Worm (Caenorhabditis elegans): ENCODE measurements around the gene F13A2.4.

F13A2.4 gene

DNA sequence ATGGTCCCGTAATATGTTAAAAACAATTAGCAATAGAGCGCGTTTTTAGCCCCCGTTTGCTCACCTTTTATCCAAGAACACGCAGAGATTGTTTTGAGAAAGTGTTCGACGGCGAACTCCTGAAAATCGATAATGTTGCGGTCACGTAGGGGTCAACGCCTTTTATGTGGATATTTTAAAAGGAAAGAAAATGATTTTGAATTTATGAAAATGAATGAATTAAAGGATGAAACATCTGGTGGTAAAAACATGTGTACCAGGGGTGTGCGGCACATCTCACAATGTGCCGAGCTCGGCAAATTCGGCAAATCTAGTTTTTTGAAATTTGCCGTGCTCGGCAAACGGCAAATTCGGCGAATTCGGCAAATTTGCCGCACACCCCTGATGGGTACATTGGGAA, at the start of gene F13A2.4:
F13A2.4 (minus strand) TSS at position 101 of the 400 bp plus-strand sequence.
- no peak for TF ChIP-seq ztf-29 (GFP tag; IDR thresholded peaks at IDR 0.05)
- no peak for TF ChIP-seq T22C8.4 (GFP tag; IDR thresholded peaks at IDR 0.05)
- no peak for TF ChIP-seq ztf-23 (GFP tag; IDR thresholded peaks at IDR 0.05)
- no peak for TF ChIP-seq tab-1 (GFP tag; IDR thresholded peaks at IDR 0.05)
- TF ChIP-seq flt-1 (GFP tag; IDR thresholded peaks at IDR 0.05): no peak
- no peak for TF ChIP-seq ref-1 (GFP tag; conservative IDR thresholded peaks at IDR 0.05)
- TF ChIP-seq klf-2 (GFP tag; conservative IDR thresholded peaks at IDR 0.05): no peak
- no peak for TF ChIP-seq cog-1 (tag; optimal IDR thresholded peaks at IDR 0.05)
- TF ChIP-seq med-1 (GFP tag; optimal IDR thresholded peaks at IDR 0.05; ENCODE audit: insufficient read depth): no peak

DNA sequence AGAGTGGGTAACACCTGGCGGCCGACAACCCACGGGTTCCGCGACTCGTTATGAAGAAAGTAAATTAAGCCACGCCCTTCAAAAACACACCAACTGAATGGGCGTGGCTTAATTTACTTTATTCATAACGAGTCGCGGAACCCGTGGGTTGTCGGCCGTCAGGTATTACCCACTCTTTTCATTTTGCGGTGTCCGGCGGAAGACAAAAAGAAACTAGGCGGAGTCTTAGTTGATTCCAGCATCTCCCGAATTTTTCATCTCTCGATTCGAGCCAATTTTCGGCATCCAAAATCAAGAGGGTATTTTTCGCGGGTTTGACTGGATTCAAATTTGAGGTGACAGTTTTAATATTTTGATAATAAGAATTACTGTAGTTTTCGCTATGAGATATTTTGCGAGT, 47.6 kb upstream of the F13A2.4 start:
- TF ChIP-seq med-1 (GFP tag; optimal IDR thresholded peaks at IDR 0.05; ENCODE audit: insufficient read depth) (no peak), T22C8.4 (GFP tag; IDR thresholded peaks at IDR 0.05) (no peak), flt-1 (GFP tag; IDR thresholded peaks at IDR 0.05) (no peak), tab-1 (GFP tag; IDR thresholded peaks at IDR 0.05) (no peak), ref-1 (GFP tag; conservative IDR thresholded peaks at IDR 0.05) (no peak), cog-1 (tag; optimal IDR thresholded peaks at IDR 0.05) (no peak), ztf-23 (GFP tag; IDR thresholded peaks at IDR 0.05) (no peak), ztf-29 (GFP tag; IDR thresholded peaks at IDR 0.05) (no peak), klf-2 (GFP tag; conservative IDR thresholded peaks at IDR 0.05) (no peak)

DNA sequence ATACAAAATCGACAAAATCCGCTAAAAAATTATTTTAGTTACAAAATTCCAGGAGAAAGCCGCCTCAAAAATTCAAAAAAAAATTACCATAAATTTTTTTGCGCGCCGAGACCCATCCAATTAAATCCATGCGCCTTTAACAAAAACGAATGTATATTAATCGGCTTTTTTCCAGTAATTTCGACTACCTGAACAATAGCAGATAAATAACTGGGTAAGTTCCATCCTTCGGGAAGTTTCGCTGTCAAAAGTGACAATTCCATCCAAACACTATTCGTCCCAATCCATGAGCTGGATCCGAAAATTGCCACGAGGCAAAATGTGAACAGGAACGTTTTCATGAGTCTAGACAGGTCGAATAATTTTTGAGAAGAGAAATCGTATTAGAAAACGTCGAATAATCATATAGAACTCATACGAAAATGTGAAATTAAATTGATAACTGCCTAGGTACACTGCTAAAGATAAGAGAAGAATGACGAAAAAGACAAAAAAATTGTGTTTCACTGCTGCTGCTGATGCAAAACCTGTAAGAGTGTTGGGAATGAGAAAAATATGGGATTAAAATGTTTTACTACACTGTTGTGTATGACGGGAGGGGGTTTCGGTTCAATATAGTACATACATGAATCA, 42.8 kb upstream of the F13A2.4 start, which contains the start of gene rft-1:
rft-1 (minus strand) TSS at position 475 of the 633 bp plus-strand sequence.
- TF ChIP-seq cog-1 (tag; optimal IDR thresholded peaks at IDR 0.05) (no peak), T22C8.4 (GFP tag; IDR thresholded peaks at IDR 0.05) (no peak), ztf-23 (GFP tag; IDR thresholded peaks at IDR 0.05) (no peak), flt-1 (GFP tag; IDR thresholded peaks at IDR 0.05) (no peak), ztf-29 (GFP tag; IDR thresholded peaks at IDR 0.05) (no peak), ref-1 (GFP tag; conservative IDR thresholded peaks at IDR 0.05) (no peak), klf-2 (GFP tag; conservative IDR thresholded peaks at IDR 0.05) (no peak), med-1 (GFP tag; optimal IDR thresholded peaks at IDR 0.05; ENCODE audit: insufficient read depth) (no peak), tab-1 (GFP tag; IDR thresholded peaks at IDR 0.05) (no peak)

- no peak for TF ChIP-seq T22C8.4 (GFP tag; IDR thresholded peaks at IDR 0.05)
- TF ChIP-seq ztf-23 (GFP tag; IDR thresholded peaks at IDR 0.05): no peak
- TF ChIP-seq med-1 (GFP tag; optimal IDR thresholded peaks at IDR 0.05; ENCODE audit: insufficient read depth): no peak
- no peak for TF ChIP-seq klf-2 (GFP tag; conservative IDR thresholded peaks at IDR 0.05)
- TF ChIP-seq tab-1 (GFP tag; IDR thresholded peaks at IDR 0.05): no peak
- TF ChIP-seq ztf-29 (GFP tag; IDR thresholded peaks at IDR 0.05): no peak
- TF ChIP-seq cog-1 (tag; optimal IDR thresholded peaks at IDR 0.05): no peak
- TF ChIP-seq flt-1 (GFP tag; IDR thresholded peaks at IDR 0.05): no peak
- no peak for TF ChIP-seq ref-1 (GFP tag; conservative IDR thresholded peaks at IDR 0.05)
Measured at ce11 chrV:4437215-4437614, 37.2 kb upstream of the F13A2.4 start.

ce11 chrV:4435411-4435981, 35.5 kb upstream of the F13A2.4 start, which contains the start of gene Y47D7A.13:
Gene Y47D7A.13 (minus strand): TSS chrV:4435927.
- no peak for TF ChIP-seq tab-1 (GFP tag; IDR thresholded peaks at IDR 0.05)
- no peak for TF ChIP-seq ztf-23 (GFP tag; IDR thresholded peaks at IDR 0.05)
- no peak for TF ChIP-seq T22C8.4 (GFP tag; IDR thresholded peaks at IDR 0.05)
- no peak for TF ChIP-seq cog-1 (tag; optimal IDR thresholded peaks at IDR 0.05)
- TF ChIP-seq klf-2 (GFP tag; conservative IDR thresholded peaks at IDR 0.05): no peak
- no peak for TF ChIP-seq ztf-29 (GFP tag; IDR thresholded peaks at IDR 0.05)
- no peak for TF ChIP-seq flt-1 (GFP tag; IDR thresholded peaks at IDR 0.05)
- TF ChIP-seq ref-1 (GFP tag; conservative IDR thresholded peaks at IDR 0.05): no peak
- no peak for TF ChIP-seq med-1 (GFP tag; optimal IDR thresholded peaks at IDR 0.05; ENCODE audit: insufficient read depth)

DNA sequence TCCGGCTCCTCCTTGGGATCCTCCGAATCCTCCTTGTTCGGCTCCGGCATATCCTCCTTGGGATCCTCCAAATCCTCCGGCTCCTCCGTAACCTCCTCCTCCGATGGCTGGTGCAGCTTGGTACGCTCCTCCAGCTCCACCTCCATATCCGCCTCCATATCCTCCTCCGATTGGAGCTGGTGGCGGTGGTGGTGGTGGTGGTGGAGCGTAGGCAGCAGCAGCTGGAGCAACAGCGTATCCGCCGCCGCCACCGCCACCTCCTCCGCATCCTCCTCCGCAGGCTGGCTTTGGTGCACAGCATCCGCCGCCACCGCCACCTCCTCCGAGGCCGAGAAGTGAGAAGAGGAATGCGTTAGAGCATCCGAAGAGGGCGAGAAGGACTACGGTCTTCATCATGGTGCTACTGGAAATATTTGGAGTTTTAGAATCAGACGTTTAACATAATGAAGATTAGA, 32.8 kb upstream of the F13A2.4 start, which contains the start of gene Y47D7A.15:
Y47D7A.15 (minus strand) TSS at position 405 of the 455 bp plus-strand sequence.
- TF ChIP-seq tab-1 (GFP tag; IDR thresholded peaks at IDR 0.05) (no peak), T22C8.4 (GFP tag; IDR thresholded peaks at IDR 0.05) (no peak), cog-1 (tag; optimal IDR thresholded peaks at IDR 0.05) (no peak), flt-1 (GFP tag; IDR thresholded peaks at IDR 0.05) (0 out of 2 replicates have a peak, but pooled peaks have one; percentile 39), med-1 (GFP tag; optimal IDR thresholded peaks at IDR 0.05; ENCODE audit: insufficient read depth) (no peak), klf-2 (GFP tag; conservative IDR thresholded peaks at IDR 0.05) (no peak), ztf-23 (GFP tag; IDR thresholded peaks at IDR 0.05) (no peak), ref-1 (GFP tag; conservative IDR thresholded peaks at IDR 0.05) (no peak)

DNA sequence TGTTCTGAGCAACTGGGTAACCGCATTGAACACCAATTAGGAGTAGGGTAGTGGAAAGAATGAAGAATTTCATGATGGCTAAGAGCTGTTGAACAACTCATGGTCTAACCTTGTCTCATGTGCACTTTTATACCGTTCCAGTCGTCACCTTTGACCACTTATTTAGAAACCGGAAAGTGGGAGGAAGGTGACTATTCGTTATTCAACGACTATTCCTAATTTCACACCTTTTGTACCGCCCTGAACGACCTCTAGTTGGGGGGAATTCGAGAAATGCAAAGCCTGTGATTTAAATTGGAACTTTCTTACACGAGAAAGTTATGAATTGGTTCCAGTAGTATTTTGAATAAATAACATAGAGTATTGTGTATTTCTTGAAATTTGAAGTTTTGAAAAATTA, 29.6 kb upstream of the F13A2.4 start, which contains the start of gene Y47D7A.12:
Y47D7A.12 (minus strand) TSS at position 101 of the 400 bp plus-strand sequence.
- no peak for TF ChIP-seq ref-1 (GFP tag; conservative IDR thresholded peaks at IDR 0.05)
- TF ChIP-seq ztf-23 (GFP tag; IDR thresholded peaks at IDR 0.05): no peak
- no peak for TF ChIP-seq flt-1 (GFP tag; IDR thresholded peaks at IDR 0.05)
- no peak for TF ChIP-seq ztf-29 (GFP tag; IDR thresholded peaks at IDR 0.05)
- TF ChIP-seq T22C8.4 (GFP tag; IDR thresholded peaks at IDR 0.05): no peak
- no peak for TF ChIP-seq klf-2 (GFP tag; conservative IDR thresholded peaks at IDR 0.05)

ce11 chrV:4428202-4428601, 28.2 kb upstream of the F13A2.4 start, which contains the start of gene Y47D7A.11:
Gene Y47D7A.11 (minus strand): TSS chrV:4428302.
- TF ChIP-seq flt-1 (GFP tag; IDR thresholded peaks at IDR 0.05) (no peak), ztf-29 (GFP tag; IDR thresholded peaks at IDR 0.05) (no peak), ztf-23 (GFP tag; IDR thresholded peaks at IDR 0.05) (no peak), cog-1 (tag; optimal IDR thresholded peaks at IDR 0.05) (no peak), tab-1 (GFP tag; IDR thresholded peaks at IDR 0.05) (no peak), T22C8.4 (GFP tag; IDR thresholded peaks at IDR 0.05) (no peak), ref-1 (GFP tag; conservative IDR thresholded peaks at IDR 0.05) (no peak), med-1 (GFP tag; optimal IDR thresholded peaks at IDR 0.05; ENCODE audit: insufficient read depth) (no peak)

- TF ChIP-seq T22C8.4 (GFP tag; IDR thresholded peaks at IDR 0.05): no peak
- TF ChIP-seq tab-1 (GFP tag; IDR thresholded peaks at IDR 0.05): no peak
- no peak for TF ChIP-seq cog-1 (tag; optimal IDR thresholded peaks at IDR 0.05)
- TF ChIP-seq ztf-29 (GFP tag; IDR thresholded peaks at IDR 0.05): no peak
- no peak for TF ChIP-seq flt-1 (GFP tag; IDR thresholded peaks at IDR 0.05)
- TF ChIP-seq med-1 (GFP tag; optimal IDR thresholded peaks at IDR 0.05; ENCODE audit: insufficient read depth): no peak
- no peak for TF ChIP-seq ztf-23 (GFP tag; IDR thresholded peaks at IDR 0.05)
- no peak for TF ChIP-seq klf-2 (GFP tag; conservative IDR thresholded peaks at IDR 0.05)
- no peak for TF ChIP-seq ref-1 (GFP tag; conservative IDR thresholded peaks at IDR 0.05)
Measured at ce11 chrV:4423860-4424401, 23.9 kb upstream of the F13A2.4 start, which contains the start of the genes Y47D7A.9 and Y47D7A.19. Gene Y47D7A.9 (minus strand): TSS chrV:4423960. Gene Y47D7A.19 (plus strand): TSS chrV:4424351.

Measured in whole organism, midembryonic.